Fruit fly (Drosophila melanogaster): ENCODE measurements around the gene cad.
A peak's percentile ranks its signal among the peaks of the same experiment; 100 is the strongest.

cad gene

dm6 chr2L:20822489-20823195, 52.1 kb downstream of the cad start, which contains the start of gene CG9331 (continued):
- TF ChIP-seq CG15601 (tag; optimal IDR thresholded peaks at IDR 0.05) (no peak), CG43689 (GFP tag; IDR thresholded peaks at IDR 0.05) (no peak), Antp (GFP tag; optimal IDR thresholded peaks at IDR 0.05) (no peak), CG8281 (tag; optimal IDR thresholded peaks at IDR 0.05) (no peak), CG12299 (tag; optimal IDR thresholded peaks at IDR 0.05) (no peak), Jarid2 (GFP tag; optimal IDR thresholded peaks at IDR 0.05) (no peak), amos (GFP tag; IDR thresholded peaks at IDR 0.05; ENCODE audit: partially characterized antibody) (no peak), grn (GFP tag; optimal IDR thresholded peaks at IDR 0.05) (peak; percentile 54), CG17802 (tag; optimal IDR thresholded peaks at IDR 0.05) (no peak), CrebB (tag; optimal IDR thresholded peaks at IDR 0.05) (no peak), ap (GFP tag; IDR thresholded peaks at IDR 0.05) (no peak), CG2129 (GFP tag; IDR thresholded peaks at IDR 0.05; ENCODE audit: partially characterized antibody) (no peak), CG7556 (GFP tag; optimal IDR thresholded peaks at IDR 0.05) (no peak), CG11456 (GFP tag; IDR thresholded peaks at IDR 0.05) (no peak), Ada2b (GFP tag; IDR thresholded peaks at IDR 0.05) (no peak), CG1832 (GFP tag; optimal IDR thresholded peaks at IDR 0.05) (no peak), Doc3 (GFP tag; IDR thresholded peaks at IDR 0.05; ENCODE audit: partially characterized antibody) (no peak; the same call in 2 of the 3 replicates), chinmo (GFP tag; IDR thresholded peaks at IDR 0.05; ENCODE audit: partially characterized antibody) (peak; percentile 77; the same call in 2 of the 4 replicates), ro (GFP tag; IDR thresholded peaks at IDR 0.05) (no peak), klu (GFP tag; IDR thresholded peaks at IDR 0.05) (no peak), unpg (GFP tag; optimal IDR thresholded peaks at IDR 0.05) (no peak), CG17912 (GFP tag; optimal IDR thresholded peaks at IDR 0.05) (peak; percentile 51), ranshi (GFP tag; IDR thresholded peaks at IDR 0.05) (no peak), Ravus (GFP tag; IDR thresholded peaks at IDR 0.05) (no peak), cad (GFP tag; optimal IDR thresholded peaks at IDR 0.05) (no peak), CG10209 (GFP tag; optimal IDR thresholded peaks at IDR 0.05) (peak; percentile 58), CG17186 (GFP tag; optimal IDR thresholded peaks at IDR 0.05) (no peak), Nf-YB (GFP tag; optimal IDR thresholded peaks at IDR 0.05) (no peak), tx (GFP tag; optimal IDR thresholded peaks at IDR 0.05) (no peak), fru (optimal IDR thresholded peaks at IDR 0.05) (no peak), CG14667 (GFP tag; IDR thresholded peaks at IDR 0.05) (no peak), scrt (GFP tag; optimal IDR thresholded peaks at IDR 0.05) (no peak), NC2β (GFP tag; optimal IDR thresholded peaks at IDR 0.05) (no peak), Mad (GFP tag; optimal IDR thresholded peaks at IDR 0.05) (no peak), CG15479 (GFP tag; optimal IDR thresholded peaks at IDR 0.05) (peak; percentile 58), nom (GFP tag; optimal IDR thresholded peaks at IDR 0.05) (peak; percentile 22), CG4404 (GFP tag; IDR thresholded peaks at IDR 0.05) (no peak), CG18619 (GFP tag; optimal IDR thresholded peaks at IDR 0.05) (no peak), lola (GFP tag; optimal IDR thresholded peaks at IDR 0.05) (no peak), Six4 (GFP tag; optimal IDR thresholded peaks at IDR 0.05) (no peak), nerfin-2 (GFP tag; IDR thresholded peaks at IDR 0.05; ENCODE audit: partially characterized antibody) (peak; percentile 53; the same call in 1 of the 2 replicates), dan (GFP tag; IDR thresholded peaks at IDR 0.05) (no peak), CG6272 (GFP tag; IDR thresholded peaks at IDR 0.05) (no peak), CTCF (GFP tag; optimal IDR thresholded peaks at IDR 0.05) (no peak), CG16779 (GFP tag; IDR thresholded peaks at IDR 0.05) (no peak), CG3838 (GFP tag; optimal IDR thresholded peaks at IDR 0.05) (no peak), PHDP (tag; optimal IDR thresholded peaks at IDR 0.05) (no peak), CG32532 (GFP tag; IDR thresholded peaks at IDR 0.05) (no peak), chif (GFP tag; optimal IDR thresholded peaks at IDR 0.05) (no peak), ken (GFP tag; IDR thresholded peaks at IDR 0.05) (no peak), Dek (tag; optimal IDR thresholded peaks at IDR 0.05) (no peak)

Measured in whole organism, embryonic.